Fruit fly (Drosophila melanogaster) S2 (cell line): ENCODE results near the gene ida.

Source experiments
- CG8478 ChIP-seq: fragments of >200 bp; optimal IDR thresholded peaks from 2 replicates; lab custom pipeline; 2018
- CTCF ChIP-seq, 2 experiments: fragments of >200 bp; optimal IDR thresholded peaks; 2 replicates each; lab custom pipeline; 2018

Gene ida

dm6 chr3L:3940075-3940819 lies 35.1 kb downstream of the ida start, which contains the start of gene CG12766:
CG12766 (minus strand) TSS chr3L:3940125.
- TF ChIP-seq CTCF (optimal IDR thresholded peaks at IDR 0.05; lab: Kevin White, UChicago): no peak

dm6 chr3L:3942241-3943028 lies 37.3 kb downstream of the ida start, which contains the start of the genes CG10863 and CG14982:
CG10863 (minus strand) TSS chr3L:3942465.
CG14982 (plus strand) TSS chr3L:3942710.
- no peak for TF ChIP-seq CTCF (optimal IDR thresholded peaks at IDR 0.05; lab: Kevin White, UChicago)
- TF ChIP-seq CG8478 (lab: Kevin White, UChicago): no peak

dm6 chr3L:3947301-3947941 lies 42.3 kb downstream of the ida start, which contains the start of gene CG10853:
CG10853 (plus strand) TSS chr3L:3947891.
- TF ChIP-seq CG8478 (lab: Kevin White, UChicago): no peak
- no peak for TF ChIP-seq CTCF (optimal IDR thresholded peaks at IDR 0.05; lab: Kevin White, UChicago)

- TF ChIP-seq CG8478 (lab: Kevin White, UChicago) (no peak), CTCF (optimal IDR thresholded peaks at IDR 0.05; lab: Kevin White, UChicago) (no peak)
Measured at dm6 chr3L:3949205-3949604, 44.1 kb downstream of the ida start, which contains the start of gene CG14983. CG14983 (minus strand) TSS chr3L:3949305.

- TF ChIP-seq CTCF (optimal IDR thresholded peaks at IDR 0.05; lab: Kevin White, UChicago) (no peak), CG8478 (lab: Kevin White, UChicago) (no peak)
Measured at dm6 chr3L:3951875-3952274, 46.7 kb downstream of the ida start.

- no peak for TF ChIP-seq CG8478 (lab: Kevin White, UChicago)
- TF ChIP-seq CTCF (optimal IDR thresholded peaks at IDR 0.05; lab: Kevin White, UChicago): no peak
Measured at dm6 chr3L:3952468-3952867, 47.3 kb downstream of the ida start, which contains the start of gene CG14984. CG14984 (minus strand) TSS chr3L:3952550.
